Worm (Caenorhabditis elegans) whole organism, late embryonic: ENCODE measurements around the gene klp-12.

ENCODE experiments used
- C38D4.7 ChIP-seq: fragments of 200-800 bp; sonication (Bioruptor generic); optimal IDR thresholded peaks from 2 replicates; lab custom pipeline; 2018; ENCODE audit warnings: mild to moderate bottlenecking, missing genetic modification characterization, moderate library complexity, missing compliant biosample characterization
- K09A11.1 ChIP-seq: sonication (generic microtip); optimal IDR thresholded peaks from 2 replicates; lab custom pipeline; 2017; ENCODE audit warnings: antibody characterized with exemption, mild to moderate bottlenecking, missing genetic modification characterization, missing compliant biosample characterization; ENCODE audit not compliant: insufficient read depth
- Y22D7AL.16 ChIP-seq: sonication (generic microtip); optimal IDR thresholded peaks from 2 replicates; lab custom pipeline; 2016; ENCODE audit warnings: missing genetic modification characterization, missing compliant biosample characterization
- ama-1 ChIP-seq: fragments of 150-350 bp; optimal IDR thresholded peaks from 2 replicates; lab custom pipeline; 2014
- ceh-14 ChIP-seq: sonication (generic microtip); optimal IDR thresholded peaks from 2 replicates; lab custom pipeline; 2016; ENCODE audit warnings: missing genotype, missing genetic modification characterization, missing compliant biosample characterization
- ceh-18 ChIP-seq: sonication (generic microtip); optimal IDR thresholded peaks from 2 replicates; lab custom pipeline; 2016; ENCODE audit warnings: missing genetic modification characterization, missing compliant biosample characterization
- ceh-22 ChIP-seq: sonication (generic microtip); optimal IDR thresholded peaks from 2 replicates; lab custom pipeline; 2017; ENCODE audit warnings: missing biosample characterization, missing genetic modification characterization
- ceh-30 ChIP-seq: fragments of 150-350 bp; optimal IDR thresholded peaks from 2 replicates; lab custom pipeline; 2014; ENCODE audit warnings: missing biosample characterization, missing genetic modification characterization
- ceh-45 ChIP-seq: fragments of 200-800 bp; sonication (Bioruptor generic); IDR thresholded peaks from 2 replicates; pipeline ENCODE4 v1.3.6; 2022; ENCODE audit warnings: missing genetic modification reagents, missing genetic modification characterization, missing compliant biosample characterization
- ceh-6 ChIP-seq: fragments of 200-800 bp; sonication (Bioruptor generic); optimal IDR thresholded peaks from 2 replicates; lab custom pipeline; 2018; ENCODE audit warnings: mild to moderate bottlenecking, missing genetic modification characterization, missing compliant biosample characterization
- che-1 ChIP-seq: sonication (generic microtip); optimal IDR thresholded peaks from 2 replicates; lab custom pipeline; 2016; ENCODE audit warnings: mild to moderate bottlenecking, missing genetic modification characterization, missing compliant biosample characterization
- dmd-4 ChIP-seq: sonication (generic microtip); optimal IDR thresholded peaks from 2 replicates; lab custom pipeline; 2016; ENCODE audit warnings: borderline replicate concordance, missing genetic modification characterization, missing compliant biosample characterization
- dve-1 ChIP-seq: sonication (generic microtip); optimal IDR thresholded peaks from 2 replicates; lab custom pipeline; 2017; ENCODE audit warnings: antibody characterized with exemption, mild to moderate bottlenecking, missing genetic modification characterization, missing compliant biosample characterization
- elt-2 ChIP-seq: sonication (generic microtip); optimal IDR thresholded peaks from 2 replicates; lab custom pipeline; 2016; ENCODE audit warnings: missing genetic modification reagents, missing genetic modification characterization, missing compliant biosample characterization
- elt-4 ChIP-seq: sonication (generic microtip); optimal IDR thresholded peaks from 2 replicates; lab custom pipeline; 2016; ENCODE audit warnings: missing genetic modification characterization, missing compliant biosample characterization
- ets-4 ChIP-seq: sonication (generic microtip); optimal IDR thresholded peaks from 2 replicates; lab custom pipeline; 2016; ENCODE audit warnings: missing genetic modification characterization, missing compliant biosample characterization
- eyg-1 ChIP-seq: sonication (generic microtip); optimal IDR thresholded peaks from 2 replicates; lab custom pipeline; 2016; ENCODE audit warnings: missing genotype, missing genetic modification characterization, missing compliant biosample characterization
- fkh-10 ChIP-seq: fragments of 150-350 bp; optimal IDR thresholded peaks from 2 replicates; lab custom pipeline; 2014; ENCODE audit warnings: missing biosample characterization, missing genetic modification reagents, missing genetic modification characterization
- gmeb-2 ChIP-seq: sonication (generic microtip); optimal IDR thresholded peaks from 2 replicates; lab custom pipeline; 2016; ENCODE audit warnings: missing genetic modification characterization, inconsistent platforms, missing compliant biosample characterization
- hlh-13 ChIP-seq: fragments of 200-800 bp; sonication (Bioruptor generic); optimal IDR thresholded peaks from 2 replicates; lab custom pipeline; 2018; ENCODE audit warnings: mild to moderate bottlenecking, missing genetic modification characterization, missing compliant biosample characterization
- hlh-15 ChIP-seq: sonication (generic microtip); optimal IDR thresholded peaks from 2 replicates; lab custom pipeline; 2016; ENCODE audit warnings: missing genetic modification characterization, missing compliant biosample characterization
- hlh-8 ChIP-seq: sonication (generic microtip); optimal IDR thresholded peaks from 2 replicates; lab custom pipeline; 2016; ENCODE audit warnings: missing genotype, missing genetic modification characterization, missing compliant biosample characterization
- lim-6 ChIP-seq: sonication (generic microtip); optimal IDR thresholded peaks from 2 replicates; lab custom pipeline; 2016; ENCODE audit warnings: missing genetic modification characterization, missing compliant biosample characterization
- madf-2 ChIP-seq: sonication (generic microtip); optimal IDR thresholded peaks from 2 replicates; lab custom pipeline; 2017; ENCODE audit warnings: missing genetic modification characterization, missing compliant biosample characterization
- mec-3 ChIP-seq: sonication (generic microtip); optimal IDR thresholded peaks from 2 replicates; lab custom pipeline; 2016; ENCODE audit warnings: borderline replicate concordance, missing genetic modification characterization, missing compliant biosample characterization
- nfya-1 ChIP-seq: sonication (generic microtip); optimal IDR thresholded peaks from 2 replicates; lab custom pipeline; 2017; ENCODE audit warnings: missing genetic modification characterization, mild to moderate bottlenecking, missing compliant biosample characterization, antibody characterized with exemption, moderate library complexity
- nhr-11 ChIP-seq: fragments of 150-350 bp; optimal IDR thresholded peaks from 2 replicates; lab custom pipeline; 2014; ENCODE audit warnings: missing biosample characterization, missing genetic modification characterization
- nhr-232 ChIP-seq: sonication (generic microtip); optimal IDR thresholded peaks from 2 replicates; lab custom pipeline; 2016; ENCODE audit warnings: missing genetic modification characterization, missing compliant biosample characterization
- pag-3 ChIP-seq: sonication (generic microtip); optimal IDR thresholded peaks from 2 replicates; lab custom pipeline; 2016; ENCODE audit warnings: missing compliant biosample characterization, missing genetic modification characterization, borderline replicate concordance
- pat-9 ChIP-seq: fragments of 200-800 bp; sonication (Bioruptor generic); optimal IDR thresholded peaks from 2 replicates; lab custom pipeline; 2018; ENCODE audit warnings: mild to moderate bottlenecking, missing genetic modification characterization, moderate library complexity, missing compliant biosample characterization
- pax-1 ChIP-seq: fragments of 150-350 bp; optimal IDR thresholded peaks from 2 replicates; lab custom pipeline; 2014; ENCODE audit warnings: missing biosample characterization, missing genetic modification characterization
- pha-4 ChIP-seq: fragments of 150-350 bp; optimal IDR thresholded peaks from 2 replicates; lab custom pipeline; 2018; ENCODE audit warnings: missing biosample characterization, missing genetic modification reagents, missing genetic modification characterization
- pqm-1 ChIP-seq: sonication (generic microtip); optimal IDR thresholded peaks from 2 replicates; lab custom pipeline; 2016; ENCODE audit warnings: missing genetic modification characterization, missing compliant biosample characterization
- pros-1 ChIP-seq: fragments of 150-350 bp; optimal IDR thresholded peaks from 2 replicates; lab custom pipeline; 2014; ENCODE audit warnings: missing biosample characterization, missing genetic modification reagents, missing genetic modification characterization
- rnt-1 ChIP-seq: sonication (generic microtip); optimal IDR thresholded peaks from 2 replicates; lab custom pipeline; 2016; ENCODE audit warnings: missing genetic modification characterization, missing compliant biosample characterization
- sdc-2 ChIP-seq: sonication (generic microtip); optimal IDR thresholded peaks from 2 replicates; lab custom pipeline; 2016; ENCODE audit warnings: missing genotype, missing genetic modification characterization, missing compliant biosample characterization
- sox-2 ChIP-seq: fragments of 200-800 bp; sonication (Bioruptor generic); IDR thresholded peaks from 2 replicates; pipeline ENCODE4 v1.3.6; 2022; ENCODE audit warnings: missing genetic modification reagents, missing genetic modification characterization, missing compliant biosample characterization
- sox-4 ChIP-seq: sonication (generic microtip); optimal IDR thresholded peaks from 2 replicates; lab custom pipeline; 2017; ENCODE audit warnings: mild to moderate bottlenecking, missing genetic modification characterization, inconsistent platforms, missing compliant biosample characterization
- tbx-2 ChIP-seq: sonication (generic microtip); optimal IDR thresholded peaks from 2 replicates; lab custom pipeline; 2016; ENCODE audit warnings: missing genetic modification characterization, missing compliant biosample characterization
- ttx-3 ChIP-seq: sonication (generic microtip); optimal IDR thresholded peaks from 2 replicates; lab custom pipeline; 2016; ENCODE audit warnings: missing genetic modification reagents, missing genetic modification characterization, missing compliant biosample characterization
- unc-3 ChIP-seq, 2 experiments: fragments of 200-800 bp in 1 of 2; sonication (Bioruptor generic) in 1 of 2; sonication (generic microtip) in 1 of 2; conservative IDR thresholded peaks in 1 of 2; optimal IDR thresholded peaks in 1 of 2; 2 replicates each; pipeline versions ENCODE4 v1.3.6 to Lab custom; 2016 to 2022; ENCODE audit warnings: missing compliant biosample characterization in 2 of 2, missing genetic modification characterization in 2 of 2, missing genetic modification reagents in 1 of 2
- unc-42 ChIP-seq: sonication (generic microtip); optimal IDR thresholded peaks from 2 replicates; lab custom pipeline; 2016; ENCODE audit warnings: missing genotype, missing genetic modification characterization, missing compliant biosample characterization
- unc-86 ChIP-seq: sonication (generic microtip); optimal IDR thresholded peaks from 2 replicates; lab custom pipeline; 2016; ENCODE audit warnings: missing genetic modification characterization, missing compliant biosample characterization

klp-12 gene

ce11 chrIV:11323666-11324065 is 36.0 kb downstream of the klp-12 start:
- TF ChIP-seq pqm-1 (tag; lab: Kevin White, UChicago) (no peak), nfya-1 (tag; lab: Kevin White, UChicago) (no peak), hlh-13 (GFP tag; lab: Kevin White, UChicago) (no peak), unc-42 (no peak), Y22D7AL.16 (tag; lab: Kevin White, UChicago) (no peak), madf-2 (tag; lab: Kevin White, UChicago) (no peak), eyg-1 (tag; lab: Kevin White, UChicago) (no peak)

ce11 chrIV:11320500-11320899 is 39.2 kb downstream of the klp-12 start, which contains the start of gene edg-1:
edg-1 (plus strand) TSS chrIV:11320800.
- TF ChIP-seq ceh-22 (tag; lab: Kevin White, UChicago): no peak
- no peak for TF ChIP-seq elt-2 (tag; lab: Kevin White, UChicago)
- TF ChIP-seq unc-86: no peak
- TF ChIP-seq dve-1 (tag; lab: Kevin White, UChicago): no peak
- no peak for TF ChIP-seq pros-1
- no peak for TF ChIP-seq nhr-11 (tag; lab: Kevin White, UChicago)
- no peak for TF ChIP-seq sdc-2 (tag; lab: Kevin White, UChicago)
- TF ChIP-seq dmd-4 (tag; lab: Kevin White, UChicago): no peak
- no peak for TF ChIP-seq che-1
- no peak for TF ChIP-seq Y22D7AL.16 (tag; lab: Kevin White, UChicago)
- no peak for TF ChIP-seq K09A11.1 (tag; lab: Kevin White, UChicago)
- TF ChIP-seq fkh-10 (GFP tag; lab: Kevin White, UChicago): no peak
- no peak for TF ChIP-seq ceh-6
- no peak for TF ChIP-seq pag-3
- no peak for TF ChIP-seq rnt-1 (tag; lab: Kevin White, UChicago)
- no peak for TF ChIP-seq ama-1 (lab: Kevin White, UChicago)
- TF ChIP-seq sox-2: no peak
- TF ChIP-seq hlh-8 (tag; lab: Kevin White, UChicago): no peak
- no peak for TF ChIP-seq ceh-14 (tag; lab: Kevin White, UChicago)
- TF ChIP-seq C38D4.7 (GFP tag; lab: Kevin White, UChicago): no peak

ce11 chrIV:11319884-11320362 is 39.7 kb downstream of the klp-12 start, which contains the start of gene B0035.18:
B0035.18 (plus strand) TSS chrIV:11320312.
- TF ChIP-seq elt-4 (tag; lab: Kevin White, UChicago) (no peak), pax-1 (tag; lab: Kevin White, UChicago) (no peak), lim-6 (tag; lab: Kevin White, UChicago) (no peak), ceh-18 (tag; lab: Kevin White, UChicago) (no peak), hlh-8 (tag; lab: Kevin White, UChicago) (no peak), gmeb-2 (no peak), pha-4 (tag; lab: Kevin White, UChicago) (no peak), unc-42 (no peak), elt-2 (tag; lab: Kevin White, UChicago) (no peak), ceh-45 (no peak), unc-3 (GFP tag; conservative IDR thresholded peaks at IDR 0.05; lab: Robert Waterston, UW) (no peak), unc-3 (tag; optimal IDR thresholded peaks at IDR 0.05; lab: Kevin White, UChicago) (no peak), tbx-2 (tag; lab: Kevin White, UChicago) (no peak), hlh-15 (tag; lab: Kevin White, UChicago) (no peak), sdc-2 (tag; lab: Kevin White, UChicago) (no peak), ceh-30 (tag; lab: Kevin White, UChicago) (no peak), dve-1 (tag; lab: Kevin White, UChicago) (no peak), nhr-11 (tag; lab: Kevin White, UChicago) (no peak)

- TF ChIP-seq pat-9 (tag; lab: Kevin White, UChicago) (no peak), nhr-232 (tag; lab: Kevin White, UChicago) (no peak), pros-1 (no peak), ets-4 (tag; lab: Kevin White, UChicago) (no peak), elt-2 (tag; lab: Kevin White, UChicago) (no peak), hlh-8 (tag; lab: Kevin White, UChicago) (no peak), sox-4 (no peak), dmd-4 (tag; lab: Kevin White, UChicago) (no peak), unc-86 (no peak), pag-3 (no peak), ttx-3 (tag; lab: Kevin White, UChicago) (no peak), mec-3 (tag; lab: Kevin White, UChicago) (no peak)
Measured at ce11 chrIV:11317119-11317518, 42.5 kb downstream of the klp-12 start, which contains the start of gene gspd-1. gspd-1 (plus strand) TSS chrIV:11317419.
